Worm (Caenorhabditis elegans): ENCODE data around the gene T04C12.33.

- TF ChIP-seq unc-62 (GFP tag; optimal IDR thresholded peaks at IDR 0.05) (no peak), nhr-12 (tag; optimal IDR thresholded peaks at IDR 0.05) (no peak), ama-1 (optimal IDR thresholded peaks at IDR 0.05) (no peak), zag-1 (tag; optimal IDR thresholded peaks at IDR 0.05) (no peak), Y55F3AM.14 (GFP tag; optimal IDR thresholded peaks at IDR 0.05) (no peak), snpc-4 (tag; optimal IDR thresholded peaks at IDR 0.05) (no peak), unc-39 (tag; optimal IDR thresholded peaks at IDR 0.05) (no peak), nhr-129 (tag; optimal IDR thresholded peaks at IDR 0.05) (no peak), nhr-237 (tag; optimal IDR thresholded peaks at IDR 0.05) (no peak), mdl-1 (tag; optimal IDR thresholded peaks at IDR 0.05) (no peak), lin-13 (GFP tag; optimal IDR thresholded peaks at IDR 0.05) (no peak), ceh-16 (tag; optimal IDR thresholded peaks at IDR 0.05) (no peak)
Measured at ce11 chrV:11013179-11013578, 38.8 kb upstream of the T04C12.33 start.

Measured in whole organism, L2 larva.